Worm (Caenorhabditis elegans): ENCODE data around the gene adt-3.

DNA sequence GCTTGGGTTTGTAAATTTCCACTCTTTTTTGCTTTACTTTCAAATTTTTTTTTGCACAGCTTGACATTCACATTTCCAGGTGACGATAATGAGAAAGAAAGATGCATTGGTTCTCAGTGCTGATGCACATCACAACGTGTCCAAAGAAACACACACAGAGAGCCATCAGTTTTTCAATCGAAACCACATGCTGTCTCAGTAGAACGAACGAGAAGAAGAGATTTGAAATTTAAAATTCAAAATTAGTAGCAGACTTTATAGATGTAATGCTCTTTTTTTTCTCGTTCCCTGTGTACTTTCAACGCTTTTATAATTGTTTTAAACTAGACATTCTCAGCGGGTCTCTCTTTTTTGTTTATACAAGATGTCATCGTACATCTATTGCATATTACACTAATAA is 6.0 kb downstream of the adt-3 start:
- TF ChIP-seq snpc-4 (tag; optimal IDR thresholded peaks at IDR 0.05) (no peak), unc-62 (GFP tag; optimal IDR thresholded peaks at IDR 0.05) (no peak), pha-4 (tag; optimal IDR thresholded peaks at IDR 0.05) (no peak), nhr-237 (tag; optimal IDR thresholded peaks at IDR 0.05) (no peak), blmp-1 (tag; optimal IDR thresholded peaks at IDR 0.05) (no peak), hlh-1 (tag; optimal IDR thresholded peaks at IDR 0.05) (no peak), nhr-76 (tag; optimal IDR thresholded peaks at IDR 0.05) (no peak), unc-39 (tag; optimal IDR thresholded peaks at IDR 0.05) (no peak)

Data from whole organism, mixed stage, embryonic.